Worm (Caenorhabditis elegans) whole organism, L4 larva: ENCODE data around the gene nspc-19.
A peak's percentile ranks its signal among the peaks of the same experiment; 100 is the strongest.

Experiments used
- D1046.2 ChIP-seq: fragments of 200-800 bp; sonication (Bioruptor generic); IDR thresholded peaks from 2 replicates; pipeline ENCODE4 v1.3.6; 2022; ENCODE audit warnings: missing genetic modification characterization, missing compliant biosample characterization
- F26F4.8 ChIP-seq: fragments of 200-800 bp; sonication (Bioruptor generic); conservative IDR thresholded peaks from 2 replicates; pipeline ENCODE4 v1.3.6; 2022; ENCODE audit warnings: missing genetic modification characterization, missing compliant biosample characterization
- F37D6.2 ChIP-seq: sonication (generic microtip); optimal IDR thresholded peaks from 2 replicates; lab custom pipeline; 2016; ENCODE audit warnings: mild to moderate bottlenecking, missing genetic modification characterization, missing compliant biosample characterization
- T20F7.1 ChIP-seq: fragments of 200-800 bp; sonication (Bioruptor generic); optimal IDR thresholded peaks from 2 replicates; lab custom pipeline; 2018; ENCODE audit warnings: mild to moderate bottlenecking, missing genetic modification characterization, missing compliant biosample characterization
- Y5F2A.4 ChIP-seq: fragments of 200-800 bp; sonication (Bioruptor generic); optimal IDR thresholded peaks from 2 replicates; lab custom pipeline; 2018; ENCODE audit warnings: mild to moderate bottlenecking, missing genetic modification characterization, missing compliant biosample characterization
- Y75B8A.6 ChIP-seq: fragments of 200-800 bp; sonication (Bioruptor generic); IDR thresholded peaks from 2 replicates; pipeline ENCODE4 v1.3.6; 2022; ENCODE audit warnings: missing genetic modification reagents, missing genetic modification characterization, missing compliant biosample characterization
- aha-1 ChIP-seq: fragments of 150-350 bp; peaks from one replicate; lab custom pipeline; 2014; ENCODE audit warnings: missing biosample characterization, missing genetic modification characterization
- ama-1 ChIP-seq: fragments of 150-350 bp; optimal IDR thresholded peaks from 2 replicates; lab custom pipeline; 2014; ENCODE audit warnings: inconsistent platforms, mixed read lengths
- attf-4 ChIP-seq: sonication (generic microtip); optimal IDR thresholded peaks from 3 replicates; lab custom pipeline; 2017; ENCODE audit warnings: missing biosample characterization, missing genetic modification characterization
- ceh-20 ChIP-seq: fragments of 200-800 bp; sonication (Bioruptor generic); IDR thresholded peaks from 2 replicates; pipeline ENCODE4 v1.3.6; 2022; ENCODE audit warnings: missing genetic modification reagents, missing genetic modification characterization, missing compliant biosample characterization
- ces-1 ChIP-seq: fragments of 150-350 bp; sonication (generic microtip); optimal IDR thresholded peaks from 4 replicates; lab custom pipeline; 2014; ENCODE audit warnings: missing biosample characterization, missing genetic modification reagents, missing genetic modification characterization
- daf-12 ChIP-seq: fragments of 150-350 bp; optimal IDR thresholded peaks from 2 replicates; lab custom pipeline; 2014; ENCODE audit warnings: missing biosample characterization, missing genetic modification reagents, missing genetic modification characterization
- daf-16 ChIP-seq, 3 experiments: sonication (generic microtip); optimal IDR thresholded peaks; 2 replicates each; lab custom pipeline; 2016 to 2017; ENCODE audit warnings: missing genetic modification characterization in 3 of 3, missing genetic modification reagents in 3 of 3, mild to moderate bottlenecking in 2 of 3, missing compliant biosample characterization in 2 of 3, missing biosample characterization in 1 of 3, moderate library complexity in 1 of 3
- dmd-6 ChIP-seq: fragments of 200-800 bp; sonication (Bioruptor generic); IDR thresholded peaks from 2 replicates; pipeline ENCODE4 v1.3.6; 2022; ENCODE audit warnings: missing genetic modification reagents, missing genetic modification characterization, missing compliant biosample characterization
- dmd-9 ChIP-seq: fragments of 200-800 bp; sonication (Bioruptor generic); IDR thresholded peaks from 2 replicates; pipeline ENCODE4 v1.3.6; 2022; ENCODE audit warnings: missing genetic modification reagents, missing genetic modification characterization, missing compliant biosample characterization
- dpl-1 ChIP-seq: fragments of 150-350 bp; optimal IDR thresholded peaks from 2 replicates; lab custom pipeline; 2014; ENCODE audit warnings: missing biosample characterization, missing genetic modification reagents, missing genetic modification characterization
- duxl-1 ChIP-seq: sonication (generic microtip); optimal IDR thresholded peaks from 2 replicates; lab custom pipeline; 2016; ENCODE audit warnings: mild to moderate bottlenecking, missing genetic modification characterization, moderate library complexity, missing compliant biosample characterization; ENCODE audit not compliant: poor library complexity
- dve-1 ChIP-seq: sonication (generic microtip); optimal IDR thresholded peaks from 2 replicates; lab custom pipeline; 2017; ENCODE audit warnings: antibody characterized with exemption, mild to moderate bottlenecking, missing genetic modification characterization, missing compliant biosample characterization; ENCODE audit not compliant: insufficient read depth
- egl-43 ChIP-seq: fragments of 200-800 bp; sonication (Bioruptor generic); IDR thresholded peaks from 2 replicates; pipeline ENCODE4 v1.3.6; 2022; ENCODE audit warnings: missing genetic modification reagents, missing genetic modification characterization, missing compliant biosample characterization
- fkh-10 ChIP-seq: fragments of 150-350 bp; optimal IDR thresholded peaks from 2 replicates; lab custom pipeline; 2014; ENCODE audit warnings: missing biosample characterization, missing genetic modification reagents, missing genetic modification characterization
- gei-8 ChIP-seq: fragments of 200-800 bp; sonication (Bioruptor generic); optimal IDR thresholded peaks from 2 replicates; lab custom pipeline; 2018; ENCODE audit warnings: mild to moderate bottlenecking, missing genetic modification characterization, missing compliant biosample characterization
- hlh-11 ChIP-seq: fragments of 200-800 bp; sonication (Bioruptor generic); optimal IDR thresholded peaks from 2 replicates; lab custom pipeline; 2018; ENCODE audit warnings: mild to moderate bottlenecking, missing genetic modification characterization, missing compliant biosample characterization
- jun-1 ChIP-seq: fragments of 150-350 bp; optimal IDR thresholded peaks from 2 replicates; lab custom pipeline; 2014; ENCODE audit warnings: missing biosample characterization, missing genetic modification reagents, missing genetic modification characterization
- lin-13 ChIP-seq: fragments of 150-350 bp; optimal IDR thresholded peaks from 2 replicates; lab custom pipeline; 2014; ENCODE audit warnings: missing biosample characterization, missing genetic modification reagents, missing genetic modification characterization
- lin-38 ChIP-seq: fragments of 200-800 bp; sonication (Bioruptor generic); IDR thresholded peaks from 2 replicates; pipeline ENCODE4 v1.3.6; 2022; ENCODE audit warnings: missing genetic modification reagents, missing genetic modification characterization, missing compliant biosample characterization
- lin-39 ChIP-seq: fragments of 150-350 bp; optimal IDR thresholded peaks from 2 replicates; lab custom pipeline; 2014; ENCODE audit warnings: missing biosample characterization, missing genetic modification reagents, missing genetic modification characterization
- lir-3 ChIP-seq: sonication (generic microtip); optimal IDR thresholded peaks from 2 replicates; lab custom pipeline; 2016; ENCODE audit warnings: mild to moderate bottlenecking, missing genetic modification characterization, missing compliant biosample characterization
- mep-1 ChIP-seq: fragments of 150-350 bp; sonication (generic microtip); optimal IDR thresholded peaks from 3 replicates; lab custom pipeline; 2014; ENCODE audit warnings: missing biosample characterization, missing genetic modification characterization
- mes-2 ChIP-seq: sonication (generic microtip); optimal IDR thresholded peaks from 2 replicates; lab custom pipeline; 2016; ENCODE audit warnings: missing genotype, mild to moderate bottlenecking, missing genetic modification characterization, missing compliant biosample characterization; ENCODE audit not compliant: poor library complexity, severe bottlenecking
- mxl-2 ChIP-seq: fragments of 200-800 bp; sonication (Bioruptor generic); conservative IDR thresholded peaks from 2 replicates; pipeline ENCODE4 v1.3.6; 2022; ENCODE audit warnings: missing genetic modification reagents, missing genetic modification characterization, missing compliant biosample characterization
- mxl-3 ChIP-seq: fragments of 200-800 bp; sonication (Bioruptor generic); optimal IDR thresholded peaks from 2 replicates; lab custom pipeline; 2018; ENCODE audit warnings: mild to moderate bottlenecking, missing genetic modification characterization, missing compliant biosample characterization
- nhr-10 ChIP-seq: fragments of 150-350 bp; optimal IDR thresholded peaks from 2 replicates; lab custom pipeline; 2014; ENCODE audit warnings: missing biosample characterization, missing genetic modification characterization
- nhr-102 ChIP-seq: sonication (generic microtip); optimal IDR thresholded peaks from 2 replicates; lab custom pipeline; 2016; ENCODE audit warnings: mild to moderate bottlenecking, missing genetic modification characterization, moderate library complexity, missing compliant biosample characterization
- nhr-25 ChIP-seq: sonication (generic microtip); optimal IDR thresholded peaks from 2 replicates; lab custom pipeline; 2017; ENCODE audit warnings: missing genetic modification characterization, mild to moderate bottlenecking, missing compliant biosample characterization, antibody characterized with exemption, moderate library complexity, borderline replicate concordance; ENCODE audit not compliant: insufficient read depth
- nhr-28 ChIP-seq: fragments of 150-350 bp; optimal IDR thresholded peaks from 2 replicates; lab custom pipeline; 2014; ENCODE audit warnings: missing biosample characterization, missing genetic modification characterization
- nhr-41 ChIP-seq: fragments of 200-800 bp; sonication (Bioruptor generic); IDR thresholded peaks from 2 replicates; pipeline ENCODE4 v1.3.6; 2022; ENCODE audit warnings: missing genetic modification reagents, missing genetic modification characterization, missing compliant biosample characterization
- nhr-42 ChIP-seq: fragments of 200-800 bp; sonication (Bioruptor generic); IDR thresholded peaks from 2 replicates; pipeline ENCODE4 v1.3.6; 2022; ENCODE audit warnings: missing genetic modification characterization, missing compliant biosample characterization
- nhr-48 ChIP-seq: sonication (generic microtip); optimal IDR thresholded peaks from 2 replicates; lab custom pipeline; 2016; ENCODE audit warnings: mild to moderate bottlenecking, missing genetic modification characterization, missing compliant biosample characterization
- nhr-6 ChIP-seq: fragments of 150-350 bp; optimal IDR thresholded peaks from 2 replicates; lab custom pipeline; 2014; ENCODE audit warnings: missing biosample characterization, missing genetic modification characterization
- nhr-76 ChIP-seq: fragments of 150-350 bp; optimal IDR thresholded peaks from 2 replicates; lab custom pipeline; 2014; ENCODE audit warnings: missing biosample characterization, missing genetic modification characterization
- nhr-77 ChIP-seq: fragments of 150-350 bp; optimal IDR thresholded peaks from 2 replicates; lab custom pipeline; 2014; ENCODE audit warnings: missing biosample characterization, missing genetic modification characterization
- pha-4 ChIP-seq, 2 experiments: fragments of 150-350 bp in 1 of 2; fragments of 200-800 bp in 1 of 2; sonication (Bioruptor generic) in 1 of 2; IDR thresholded peaks in 1 of 2; optimal IDR thresholded peaks in 1 of 2; 2 replicates each; pipeline versions ENCODE4 v1.3.6 to Lab custom; 2014 to 2022; ENCODE audit warnings: missing genetic modification characterization in 2 of 2, missing genetic modification reagents in 2 of 2, missing biosample characterization in 1 of 2, missing compliant biosample characterization in 1 of 2
- rbr-2 ChIP-seq: sonication (generic microtip); optimal IDR thresholded peaks from 2 replicates; lab custom pipeline; 2016; ENCODE audit warnings: missing genotype, missing genetic modification characterization, missing compliant biosample characterization
- saeg-2 ChIP-seq: fragments of 200-800 bp; sonication (Bioruptor generic); IDR thresholded peaks from 2 replicates; pipeline ENCODE4 v1.3.6; 2022; ENCODE audit warnings: missing genetic modification reagents, missing genetic modification characterization, missing compliant biosample characterization
- snpc-4 ChIP-seq: fragments of 150-350 bp; optimal IDR thresholded peaks from 2 replicates; lab custom pipeline; 2014; ENCODE audit warnings: missing biosample characterization, missing genetic modification characterization
- spr-3 ChIP-seq: fragments of 200-800 bp; sonication (Bioruptor generic); optimal IDR thresholded peaks from 2 replicates; lab custom pipeline; 2018; ENCODE audit warnings: mild to moderate bottlenecking, missing genetic modification characterization, missing compliant biosample characterization
- tag-97 ChIP-seq: fragments of 200-800 bp; sonication (Bioruptor generic); IDR thresholded peaks from 2 replicates; pipeline ENCODE4 v1.3.6; 2022; ENCODE audit warnings: missing genetic modification characterization, missing compliant biosample characterization
- unc-39 ChIP-seq: sonication (generic microtip); optimal IDR thresholded peaks from 2 replicates; lab custom pipeline; 2017; ENCODE audit warnings: missing biosample characterization, missing genetic modification characterization
- unc-62 ChIP-seq, 3 experiments: fragments of 150-350 bp in 1 of 3; sonication (generic microtip); optimal IDR thresholded peaks in 2 of 3; peaks in 1 of 3; 1 replicate in 1 of 3; 2 replicates in 2 of 3; lab custom pipeline; 2014 to 2017; ENCODE audit warnings: missing biosample characterization in 3 of 3, missing genetic modification characterization in 3 of 3, missing genetic modification reagents in 3 of 3, missing genotype in 1 of 3
- ztf-11 ChIP-seq: fragments of 150-350 bp; optimal IDR thresholded peaks from 2 replicates; lab custom pipeline; 2014; ENCODE audit warnings: missing biosample characterization, missing genetic modification characterization

nspc-19 gene

DNA sequence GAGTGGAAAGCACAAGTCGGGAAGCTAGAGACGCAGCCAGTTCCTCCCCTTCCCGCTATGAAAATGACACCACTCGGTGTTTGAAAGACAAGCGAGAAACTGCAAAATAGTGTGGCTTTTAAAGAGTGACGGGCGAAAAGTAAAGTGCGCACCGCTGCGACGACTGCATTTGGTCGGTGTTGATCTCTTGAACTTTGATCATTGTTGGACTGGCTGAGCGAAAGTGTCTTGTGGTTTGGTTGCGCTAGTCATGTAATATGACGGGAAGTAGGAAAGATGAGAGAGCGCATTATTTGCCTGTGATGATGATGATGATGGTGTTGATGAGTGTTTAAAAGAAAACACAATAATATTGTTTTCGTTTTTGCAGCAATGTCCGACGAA lies 31.8 kb downstream of the nspc-19 start (continued):
- TF ChIP-seq ceh-20 (peak; percentile 87), unc-62 (GFP tag; optimal IDR thresholded peaks at IDR 0.05 in 1 of 2; lab: Kevin White, UChicago) (peak; percentile 21 to 100), unc-62 (tag; optimal IDR thresholded peaks at IDR 0.05; lab: Kevin White, UChicago) (no peak), nhr-28 (tag; lab: Kevin White, UChicago) (peak; percentile 98), F26F4.8 (GFP tag; lab: Robert Waterston, UW) (no peak), tag-97 (no peak), egl-43 (GFP tag; lab: Robert Waterston, UW) (peak; percentile 64), pha-4 (GFP tag; IDR thresholded peaks at IDR 0.05; lab: Robert Waterston, UW) (peak; percentile 94), pha-4 (tag; optimal IDR thresholded peaks at IDR 0.05; lab: Kevin White, UChicago) (peak; percentile 58), nhr-48 (tag; lab: Kevin White, UChicago) (peak; percentile 95), attf-4 (no peak), mxl-2 (no peak), nhr-77 (tag; lab: Kevin White, UChicago) (peak; percentile 90), dmd-9 (GFP tag; lab: Robert Waterston, UW) (peak; percentile 43; the same call in 1 of the 2 replicates), lir-3 (tag; lab: Kevin White, UChicago) (no peak), mep-1 (peak; percentile 97), nhr-10 (tag; lab: Kevin White, UChicago) (peak; percentile 93), gei-8 (GFP tag; lab: Kevin White, UChicago) (peak; percentile 89), saeg-2 (GFP tag; lab: Robert Waterston, UW) (peak; percentile 78; the same call in 1 of the 2 replicates), lin-13 (GFP tag; lab: Kevin White, UChicago) (peak; percentile 59), lin-38 (GFP tag; lab: Robert Waterston, UW) (peak; percentile 54), lin-39 (no peak), Y75B8A.6 (no peak), nhr-42 (peak; percentile 20; the same call in 1 of the 2 replicates), D1046.2 (GFP tag; lab: Robert Waterston, UW) (no peak), nhr-41 (GFP tag; lab: Robert Waterston, UW) (peak; percentile 44; the same call in 1 of the 2 replicates), ama-1 (lab: Kevin White, UChicago) (no peak), nhr-76 (tag; lab: Kevin White, UChicago) (peak; percentile 74), mes-2 (tag; lab: Kevin White, UChicago) (peak; percentile 65), Y5F2A.4 (no peak), spr-3 (GFP tag; lab: Kevin White, UChicago) (no peak), daf-16 (GFP tag; optimal IDR thresholded peaks at IDR 0.05; lab: Kevin White, UChicago) (peak; percentile 19 to 77), daf-16 (tag; optimal IDR thresholded peaks at IDR 0.05; lab: Kevin White, UChicago) (peak; percentile 97), unc-39 (no peak), nhr-25 (peak; percentile 80), mxl-3 (GFP tag; lab: Kevin White, UChicago) (peak; percentile 69), snpc-4 (tag; lab: Kevin White, UChicago) (no peak), dpl-1 (GFP tag; lab: Kevin White, UChicago) (peak; percentile 61), dve-1 (tag; lab: Kevin White, UChicago) (peak; percentile 98), aha-1 (tag; lab: Kevin White, UChicago) (peak; percentile 99), nhr-6 (peak; percentile 82), jun-1 (tag; lab: Kevin White, UChicago) (peak; percentile 71), rbr-2 (peak; percentile 82), F37D6.2 (tag; lab: Kevin White, UChicago) (peak; percentile 39), ces-1 (GFP tag; lab: Kevin White, UChicago) (no peak), fkh-10 (GFP tag; lab: Kevin White, UChicago) (peak; percentile 14), duxl-1 (peak; percentile 37), dmd-6 (peak; percentile 99), hlh-11 (peak; percentile 98), T20F7.1 (GFP tag; lab: Kevin White, UChicago) (peak; percentile 76), nhr-102 (tag; lab: Kevin White, UChicago) (peak; percentile 89), ztf-11 (tag; lab: Kevin White, UChicago) (no peak), daf-12 (tag; lab: Kevin White, UChicago) (no peak)
